Worm (Caenorhabditis elegans) whole organism, L1 larva: ENCODE results near the gene K07H8.5.

Source experiments
- C16A3.4 ChIP-seq: fragments of 150-350 bp; optimal IDR thresholded peaks from 2 replicates; lab custom pipeline; 2014; ENCODE audit warnings: missing biosample characterization, missing genetic modification characterization
- F16B12.6 ChIP-seq: fragments of 150-350 bp; optimal IDR thresholded peaks from 2 replicates; lab custom pipeline; 2014; ENCODE audit warnings: missing biosample characterization, missing genetic modification characterization
- aha-1 ChIP-seq: fragments of 150-350 bp; optimal IDR thresholded peaks from 2 replicates; lab custom pipeline; 2014; ENCODE audit warnings: missing biosample characterization, missing genetic modification characterization
- aly-2 ChIP-seq: fragments of 150-350 bp; optimal IDR thresholded peaks from 2 replicates; lab custom pipeline; 2014; ENCODE audit warnings: missing biosample characterization, missing genetic modification characterization
- blmp-1 ChIP-seq: fragments of 150-350 bp; optimal IDR thresholded peaks from 2 replicates; lab custom pipeline; 2014; ENCODE audit warnings: missing biosample characterization, missing genetic modification characterization
- ceh-8 ChIP-seq: fragments of 200-800 bp; sonication (Bioruptor generic); optimal IDR thresholded peaks from 2 replicates; lab custom pipeline; 2018; ENCODE audit warnings: mild to moderate bottlenecking, missing genetic modification characterization, moderate library complexity, missing compliant biosample characterization
- ceh-82 ChIP-seq, 3 experiments: fragments of 150-350 bp in 1 of 3; sonication (generic microtip) in 2 of 3; optimal IDR thresholded peaks; 2 replicates each; lab custom pipeline; 2014 to 2017; ENCODE audit warnings: missing biosample characterization in 3 of 3, missing genetic modification characterization in 3 of 3
- ceh-90 ChIP-seq: sonication (generic microtip); optimal IDR thresholded peaks from 2 replicates; lab custom pipeline; 2016; ENCODE audit warnings: missing genetic modification characterization, missing compliant biosample characterization
- dpl-1 ChIP-seq, 3 experiments: fragments of 150-350 bp in 2 of 3; sonication (generic microtip) in 1 of 3; optimal IDR thresholded peaks; 2 replicates each; lab custom pipeline; 2014 to 2017; ENCODE audit warnings: missing biosample characterization in 3 of 3, missing genetic modification characterization in 3 of 3, missing genetic modification reagents in 3 of 3
- dsc-1 ChIP-seq: sonication (generic microtip); optimal IDR thresholded peaks from 2 replicates; lab custom pipeline; 2016; ENCODE audit warnings: mild to moderate bottlenecking, missing genetic modification characterization, missing compliant biosample characterization
- efl-1 ChIP-seq, 4 experiments: fragments of 150-350 bp; optimal IDR thresholded peaks in 3 of 4; peaks in 1 of 4; 1 replicate in 1 of 4; 2 replicates in 3 of 4; lab custom pipeline; 2014; ENCODE audit warnings: missing biosample characterization in 2 of 4, missing genetic modification characterization in 2 of 4, missing genetic modification reagents in 2 of 4
- egl-13 ChIP-seq: sonication (generic microtip); optimal IDR thresholded peaks from 2 replicates; lab custom pipeline; 2016; ENCODE audit warnings: missing genotype, missing genetic modification reagents, missing genetic modification characterization, missing compliant biosample characterization
- elt-3 ChIP-seq, 6 experiments: fragments of 150-350 bp in 1 of 6; sonication (generic microtip); optimal IDR thresholded peaks; 2 replicates each; lab custom pipeline; 2017 to 2018; ENCODE audit warnings: missing biosample characterization in 6 of 6, missing genetic modification characterization in 6 of 6, inconsistent platforms in 1 of 6
- grh-1 ChIP-seq: fragments of 200-800 bp; sonication (Bioruptor generic); IDR thresholded peaks from 2 replicates; pipeline ENCODE4 v1.3.6; 2022; ENCODE audit warnings: missing genetic modification reagents, missing genetic modification characterization, missing compliant biosample characterization
- hlh-17 ChIP-seq: fragments of 200-800 bp; sonication (Bioruptor generic); optimal IDR thresholded peaks from 2 replicates; lab custom pipeline; 2018; ENCODE audit warnings: missing genetic modification characterization, mild to moderate bottlenecking, missing compliant biosample characterization, moderate library complexity, borderline replicate concordance
- hpl-2 ChIP-seq: fragments of 150-350 bp; optimal IDR thresholded peaks from 2 replicates; lab custom pipeline; 2014; ENCODE audit warnings: missing biosample characterization, missing genetic modification reagents, missing genetic modification characterization
- irx-1 ChIP-seq: sonication (generic microtip); optimal IDR thresholded peaks from 2 replicates; lab custom pipeline; 2016; ENCODE audit warnings: missing genetic modification characterization, missing compliant biosample characterization
- isw-1 ChIP-seq: fragments of 200-800 bp; sonication (Bioruptor generic); IDR thresholded peaks from 2 replicates; pipeline ENCODE4 v1.3.6; 2022; ENCODE audit warnings: missing genetic modification characterization, missing compliant biosample characterization
- jun-1 ChIP-seq: fragments of 150-350 bp; optimal IDR thresholded peaks from 2 replicates; lab custom pipeline; 2014; ENCODE audit warnings: missing biosample characterization, missing genetic modification reagents, missing genetic modification characterization
- lin-15B ChIP-seq: fragments of 150-350 bp; sonication (generic microtip); optimal IDR thresholded peaks from 3 replicates; lab custom pipeline; 2014; ENCODE audit warnings: missing biosample characterization, missing genetic modification characterization
- lin-35 ChIP-seq, 2 experiments: fragments of 150-350 bp; optimal IDR thresholded peaks; 2 replicates each; lab custom pipeline; 2014; ENCODE audit warnings: missing biosample characterization in 2 of 2, missing genetic modification characterization in 2 of 2, missing genetic modification reagents in 2 of 2
- lin-39 ChIP-seq: fragments of 150-350 bp; optimal IDR thresholded peaks from 2 replicates; lab custom pipeline; 2014; ENCODE audit warnings: missing biosample characterization, missing genetic modification reagents, missing genetic modification characterization
- lsy-2 ChIP-seq, 2 experiments: fragments of 150-350 bp; optimal IDR thresholded peaks; 2 replicates each; lab custom pipeline; 2014; ENCODE audit warnings: missing biosample characterization in 2 of 2, missing genetic modification characterization in 2 of 2
- mdl-1 ChIP-seq, 2 experiments: fragments of 150-350 bp; optimal IDR thresholded peaks; 2 replicates each; lab custom pipeline; 2014 to 2017; ENCODE audit warnings: missing biosample characterization in 2 of 2, missing genetic modification characterization in 2 of 2, inconsistent platforms in 1 of 2
- mep-1 ChIP-seq: fragments of 150-350 bp; optimal IDR thresholded peaks from 2 replicates; lab custom pipeline; 2014; ENCODE audit warnings: missing biosample characterization, missing genetic modification characterization
- nhr-20 ChIP-seq: sonication (generic microtip); optimal IDR thresholded peaks from 2 replicates; lab custom pipeline; 2016; ENCODE audit warnings: mild to moderate bottlenecking, missing genetic modification characterization, missing compliant biosample characterization
- nhr-28 ChIP-seq: fragments of 150-350 bp; optimal IDR thresholded peaks from 2 replicates; lab custom pipeline; 2014; ENCODE audit warnings: missing biosample characterization, missing genetic modification characterization
- nhr-47 ChIP-seq: sonication (generic microtip); optimal IDR thresholded peaks from 2 replicates; lab custom pipeline; 2016; ENCODE audit warnings: mild to moderate bottlenecking, missing genetic modification characterization, moderate library complexity, missing compliant biosample characterization
- nhr-71 ChIP-seq: sonication (generic microtip); optimal IDR thresholded peaks from 2 replicates; lab custom pipeline; 2016; ENCODE audit warnings: mild to moderate bottlenecking, missing genetic modification characterization, moderate library complexity, missing compliant biosample characterization
- nhr-77 ChIP-seq: fragments of 150-350 bp; optimal IDR thresholded peaks from 2 replicates; lab custom pipeline; 2014; ENCODE audit warnings: missing biosample characterization, missing genetic modification characterization
- nhr-84 ChIP-seq: sonication (generic microtip); optimal IDR thresholded peaks from 2 replicates; lab custom pipeline; 2017; ENCODE audit warnings: missing biosample characterization, missing genetic modification characterization
- nhr-90 ChIP-seq: sonication (generic microtip); optimal IDR thresholded peaks from 2 replicates; lab custom pipeline; 2016; ENCODE audit warnings: mild to moderate bottlenecking, missing genetic modification characterization, missing compliant biosample characterization; ENCODE audit not compliant: poor library complexity
- rnt-1 ChIP-seq: sonication (generic microtip); optimal IDR thresholded peaks from 2 replicates; lab custom pipeline; 2016; ENCODE audit warnings: mild to moderate bottlenecking, missing genetic modification characterization, moderate library complexity, missing compliant biosample characterization
- skn-1 ChIP-seq: fragments of 150-350 bp; optimal IDR thresholded peaks from 2 replicates; lab custom pipeline; 2014; ENCODE audit warnings: missing biosample characterization, missing genetic modification characterization
- snpc-4 ChIP-seq: fragments of 150-350 bp; optimal IDR thresholded peaks from 2 replicates; lab custom pipeline; 2014; ENCODE audit warnings: missing biosample characterization, missing genetic modification characterization
- snu-23 ChIP-seq: sonication (generic microtip); optimal IDR thresholded peaks from 2 replicates; lab custom pipeline; 2016; ENCODE audit warnings: missing genetic modification characterization, missing compliant biosample characterization
- sptf-1 ChIP-seq: fragments of 150-350 bp; optimal IDR thresholded peaks from 2 replicates; lab custom pipeline; 2014; ENCODE audit warnings: missing biosample characterization, missing genetic modification characterization
- swsn-7 ChIP-seq: sonication (generic microtip); optimal IDR thresholded peaks from 2 replicates; lab custom pipeline; 2016; ENCODE audit warnings: missing genetic modification characterization, missing compliant biosample characterization
- tbx-2 ChIP-seq: sonication (generic microtip); optimal IDR thresholded peaks from 2 replicates; lab custom pipeline; 2016; ENCODE audit warnings: missing genetic modification characterization, missing compliant biosample characterization
- unc-30 ChIP-seq: sonication (generic microtip); optimal IDR thresholded peaks from 2 replicates; lab custom pipeline; 2017; ENCODE audit warnings: missing biosample characterization, missing genetic modification characterization
- unc-62 ChIP-seq: fragments of 150-350 bp; optimal IDR thresholded peaks from 2 replicates; lab custom pipeline; 2014; ENCODE audit warnings: missing biosample characterization, missing genetic modification reagents, missing genetic modification characterization
- xbp-1 ChIP-seq: sonication (generic microtip); optimal IDR thresholded peaks from 2 replicates; lab custom pipeline; 2016; ENCODE audit warnings: missing genetic modification characterization, missing compliant biosample characterization

Gene K07H8.5

ce11 chrIV:8289580-8290323 is 21.6 kb downstream of the K07H8.5 start, which contains the start of gene daf-31:
daf-31 (plus strand) TSS chrIV:8290273.
- TF ChIP-seq F16B12.6 (tag; lab: Kevin White, UChicago) (peak; percentile 34), unc-62 (GFP tag; lab: Kevin White, UChicago) (no peak), unc-30 (tag; lab: Kevin White, UChicago) (no peak), nhr-90 (tag; lab: Kevin White, UChicago) (peak; percentile 6), ceh-90 (tag; lab: Kevin White, UChicago) (no peak), nhr-71 (peak; percentile 53), aly-2 (tag; lab: Kevin White, UChicago) (no peak), mep-1 (tag; lab: Kevin White, UChicago) (peak; percentile 69), sptf-1 (no peak), elt-3 (tag; optimal IDR thresholded peaks at IDR 0.05; lab: Kevin White, UChicago) (peak in 1 of 6 experiments; percentile 57), nhr-77 (tag; lab: Kevin White, UChicago) (no peak), jun-1 (peak; percentile 5), nhr-20 (tag; lab: Kevin White, UChicago) (peak; percentile 61), lin-35 (GFP tag; optimal IDR thresholded peaks at IDR 0.05; lab: Kevin White, UChicago) (peak; percentile 71 to 83), hlh-17 (GFP tag; lab: Kevin White, UChicago) (no peak), rnt-1 (tag; lab: Kevin White, UChicago) (peak; percentile 39), blmp-1 (tag; lab: Kevin White, UChicago) (peak; percentile 69), grh-1 (GFP tag; lab: Robert Waterston, UW) (no peak), hpl-2 (GFP tag; lab: Kevin White, UChicago) (no peak), mdl-1 (tag; optimal IDR thresholded peaks at IDR 0.05; lab: Kevin White, UChicago) (peak in 1 of 2 experiments; percentile 20), xbp-1 (tag; lab: Kevin White, UChicago) (peak; percentile 39), dsc-1 (peak; percentile 35), ceh-8 (GFP tag; lab: Kevin White, UChicago) (no peak), lsy-2 (tag; optimal IDR thresholded peaks at IDR 0.05; lab: Kevin White, UChicago) (peak; percentile 64 to 86), dpl-1 (GFP tag; optimal IDR thresholded peaks at IDR 0.05; lab: Kevin White, UChicago) (peak; percentile 50 to 78 (median 64)), skn-1 (tag; lab: Kevin White, UChicago) (peak; percentile 2), C16A3.4 (tag; lab: Kevin White, UChicago) (peak; percentile 60), nhr-84 (no peak), lin-15B (tag; lab: Kevin White, UChicago) (peak; percentile 18), nhr-28 (tag; lab: Kevin White, UChicago) (no peak), snpc-4 (tag; lab: Kevin White, UChicago) (peak; percentile 14), lin-39 (tag; lab: Kevin White, UChicago) (no peak), isw-1 (GFP tag; lab: Robert Waterston, UW) (peak; percentile 50), swsn-7 (tag; lab: Kevin White, UChicago) (peak; percentile 50), snu-23 (GFP tag; lab: Kevin White, UChicago) (peak; percentile 65), efl-1 (optimal IDR thresholded peaks at IDR 0.05; lab: Kevin White, UChicago) (peak; percentile 72 to 73), efl-1 (GFP tag; optimal IDR thresholded peaks at IDR 0.05 in 1 of 2; lab: Kevin White, UChicago) (peak; percentile 68 to 96), nhr-47 (tag; lab: Kevin White, UChicago) (peak; percentile 45), tbx-2 (tag; lab: Kevin White, UChicago) (peak; percentile 18), ceh-82 (tag; optimal IDR thresholded peaks at IDR 0.05; lab: Kevin White, UChicago) (peak in 2 of 3 experiments; percentile 36 to 72), aha-1 (no peak), irx-1 (tag; lab: Kevin White, UChicago) (peak; percentile 33), egl-13 (no peak)
